Fruit fly (Drosophila melanogaster): ENCODE results near the gene sunn.

The sunn gene

dm6 chr3L:11716899-11717298 is 11.2 kb upstream of the sunn start:
- TF ChIP-seq h (optimal IDR thresholded peaks at IDR 0.05) (no peak), psq (optimal IDR thresholded peaks at IDR 0.05) (no peak), Sin3A (optimal IDR thresholded peaks at IDR 0.05) (no peak), Myc (optimal IDR thresholded peaks at IDR 0.05) (no peak), ttk (optimal IDR thresholded peaks at IDR 0.05) (no peak), insv (optimal IDR thresholded peaks at IDR 0.05) (no peak)

dm6 chr3L:11717300-11717699 is 10.8 kb upstream of the sunn start:
- no peak for TF ChIP-seq Myc (optimal IDR thresholded peaks at IDR 0.05)
- no peak for TF ChIP-seq h (optimal IDR thresholded peaks at IDR 0.05)
- no peak for TF ChIP-seq Sin3A (optimal IDR thresholded peaks at IDR 0.05)

dm6 chr3L:11717993-11718392 is 10.2 kb upstream of the sunn start:
- TF ChIP-seq Myc (optimal IDR thresholded peaks at IDR 0.05) = no peak
- no peak for TF ChIP-seq h (optimal IDR thresholded peaks at IDR 0.05)
- no peak for TF ChIP-seq psq (optimal IDR thresholded peaks at IDR 0.05)
- no peak for TF ChIP-seq Sin3A (optimal IDR thresholded peaks at IDR 0.05)
- TF ChIP-seq insv (optimal IDR thresholded peaks at IDR 0.05) = no peak
- no peak for TF ChIP-seq ttk (optimal IDR thresholded peaks at IDR 0.05)

dm6 chr3L:11720780-11721179 is 7.4 kb upstream of the sunn start, which contains the start of gene Bmcp:
Gene Bmcp, plus strand, starts transcription at chr3L:11720934.
- TF ChIP-seq h (optimal IDR thresholded peaks at IDR 0.05) (no peak), ttk (optimal IDR thresholded peaks at IDR 0.05) (no peak), insv (optimal IDR thresholded peaks at IDR 0.05) (no peak), psq (optimal IDR thresholded peaks at IDR 0.05) (no peak), Myc (optimal IDR thresholded peaks at IDR 0.05) (no peak), Sin3A (optimal IDR thresholded peaks at IDR 0.05) (no peak)

dm6 chr3L:11721498-11721946 is 6.6 kb upstream of the sunn start:
- no peak for TF ChIP-seq ttk (optimal IDR thresholded peaks at IDR 0.05)
- TF ChIP-seq Sin3A (optimal IDR thresholded peaks at IDR 0.05) = no peak
- TF ChIP-seq psq (optimal IDR thresholded peaks at IDR 0.05) = no peak
- TF ChIP-seq Myc (optimal IDR thresholded peaks at IDR 0.05) = no peak
- no peak for TF ChIP-seq insv (optimal IDR thresholded peaks at IDR 0.05)
- TF ChIP-seq h (optimal IDR thresholded peaks at IDR 0.05) = no peak

dm6 chr3L:11731841-11732240 is 3.7 kb downstream of the sunn start, which contains the start of gene CG32087:
Gene CG32087, plus strand, starts transcription at chr3L:11732141.
- TF ChIP-seq h (optimal IDR thresholded peaks at IDR 0.05) (no peak), insv (optimal IDR thresholded peaks at IDR 0.05) (no peak), ttk (optimal IDR thresholded peaks at IDR 0.05) (no peak), psq (optimal IDR thresholded peaks at IDR 0.05) (no peak), Sin3A (optimal IDR thresholded peaks at IDR 0.05) (no peak), Myc (optimal IDR thresholded peaks at IDR 0.05) (no peak)

- no peak for TF ChIP-seq h (optimal IDR thresholded peaks at IDR 0.05)
- TF ChIP-seq insv (optimal IDR thresholded peaks at IDR 0.05) = no peak
- TF ChIP-seq Sin3A (optimal IDR thresholded peaks at IDR 0.05) = no peak
- no peak for TF ChIP-seq Myc (optimal IDR thresholded peaks at IDR 0.05)
- no peak for TF ChIP-seq psq (optimal IDR thresholded peaks at IDR 0.05)
- TF ChIP-seq ttk (optimal IDR thresholded peaks at IDR 0.05) = no peak
Measured at dm6 chr3L:11751005-11751404, 22.9 kb downstream of the sunn start, which contains the start of gene Gr68a. Gene Gr68a, plus strand, starts transcription at chr3L:11751305.

dm6 chr3L:11764930-11765329 is 36.8 kb downstream of the sunn start:
- TF ChIP-seq insv (optimal IDR thresholded peaks at IDR 0.05) (no peak), Sin3A (optimal IDR thresholded peaks at IDR 0.05) (no peak), h (optimal IDR thresholded peaks at IDR 0.05) (no peak), ttk (optimal IDR thresholded peaks at IDR 0.05) (no peak), Myc (optimal IDR thresholded peaks at IDR 0.05) (no peak), psq (optimal IDR thresholded peaks at IDR 0.05) (no peak)

- TF ChIP-seq Myc (optimal IDR thresholded peaks at IDR 0.05) (no peak), insv (optimal IDR thresholded peaks at IDR 0.05) (no peak), h (optimal IDR thresholded peaks at IDR 0.05) (no peak), Sin3A (optimal IDR thresholded peaks at IDR 0.05) (no peak), ttk (optimal IDR thresholded peaks at IDR 0.05) (no peak), psq (optimal IDR thresholded peaks at IDR 0.05) (no peak)
Measured at dm6 chr3L:11765695-11766232, 37.6 kb downstream of the sunn start, which contains the start of gene loaf. Gene loaf, minus strand, starts transcription at chr3L:11766182.

dm6 chr3L:11766563-11766962 is 38.4 kb downstream of the sunn start:
- TF ChIP-seq h (optimal IDR thresholded peaks at IDR 0.05) = no peak

dm6 chr3L:11772057-11772456 is 43.9 kb downstream of the sunn start, which contains the start of gene Muc68D:
Gene Muc68D, minus strand, starts transcription at chr3L:11772157.
- no peak for TF ChIP-seq Sin3A (optimal IDR thresholded peaks at IDR 0.05)
- no peak for TF ChIP-seq ttk (optimal IDR thresholded peaks at IDR 0.05)
- TF ChIP-seq h (optimal IDR thresholded peaks at IDR 0.05) = no peak
- TF ChIP-seq Myc (optimal IDR thresholded peaks at IDR 0.05) = no peak
- no peak for TF ChIP-seq insv (optimal IDR thresholded peaks at IDR 0.05)

- TF ChIP-seq Sin3A (optimal IDR thresholded peaks at IDR 0.05) = no peak
- no peak for TF ChIP-seq insv (optimal IDR thresholded peaks at IDR 0.05)
- no peak for TF ChIP-seq Myc (optimal IDR thresholded peaks at IDR 0.05)
- TF ChIP-seq ttk (optimal IDR thresholded peaks at IDR 0.05) = no peak
- TF ChIP-seq h (optimal IDR thresholded peaks at IDR 0.05) = no peak
- TF ChIP-seq psq (optimal IDR thresholded peaks at IDR 0.05) = no peak
Measured at dm6 chr3L:11772608-11773017, 44.5 kb downstream of the sunn start.

- TF ChIP-seq insv (optimal IDR thresholded peaks at IDR 0.05) (no peak), Sin3A (optimal IDR thresholded peaks at IDR 0.05) (no peak), ttk (optimal IDR thresholded peaks at IDR 0.05) (no peak), psq (optimal IDR thresholded peaks at IDR 0.05) (no peak), Myc (optimal IDR thresholded peaks at IDR 0.05) (no peak), h (optimal IDR thresholded peaks at IDR 0.05) (no peak)
Measured at dm6 chr3L:11773796-11774195, 45.6 kb downstream of the sunn start.
